Worm (Caenorhabditis elegans): ENCODE measurements around the gene gpd-1.
A peak's percentile ranks its signal among the peaks of the same experiment; 100 is the strongest.

- TF ChIP-seq blmp-1 (tag; optimal IDR thresholded peaks at IDR 0.05; ENCODE audit: insufficient read depth) (peak; percentile 37), lin-11 (tag; optimal IDR thresholded peaks at IDR 0.05) (no peak), nhr-11 (tag; optimal IDR thresholded peaks at IDR 0.05) (no peak)
Observed at ce11 chrII:10384680-10385383, 9.1 kb upstream of the gpd-1 start, which contains the start of gene ztf-27.

Data from whole organism, L2 larva.